Worm (Caenorhabditis elegans) whole organism, midembryonic: ENCODE measurements around the gene R01H2.2.

Experiments
- flt-1 ChIP-seq: fragments of 200-800 bp; sonication (Bioruptor generic); IDR thresholded peaks from 2 replicates; pipeline ENCODE4 v1.3.6; 2022; ENCODE audit warnings: missing genetic modification characterization, missing compliant biosample characterization
- tab-1 ChIP-seq: fragments of 200-800 bp; sonication (Bioruptor generic); IDR thresholded peaks from 2 replicates; pipeline ENCODE4 v1.3.6; 2022; ENCODE audit warnings: missing genetic modification characterization, missing compliant biosample characterization
- ztf-23 ChIP-seq: fragments of 200-800 bp; sonication (Bioruptor generic); IDR thresholded peaks from 2 replicates; pipeline ENCODE4 v1.3.6; 2022; ENCODE audit warnings: missing genetic modification reagents, missing genetic modification characterization, missing compliant biosample characterization

DNA sequence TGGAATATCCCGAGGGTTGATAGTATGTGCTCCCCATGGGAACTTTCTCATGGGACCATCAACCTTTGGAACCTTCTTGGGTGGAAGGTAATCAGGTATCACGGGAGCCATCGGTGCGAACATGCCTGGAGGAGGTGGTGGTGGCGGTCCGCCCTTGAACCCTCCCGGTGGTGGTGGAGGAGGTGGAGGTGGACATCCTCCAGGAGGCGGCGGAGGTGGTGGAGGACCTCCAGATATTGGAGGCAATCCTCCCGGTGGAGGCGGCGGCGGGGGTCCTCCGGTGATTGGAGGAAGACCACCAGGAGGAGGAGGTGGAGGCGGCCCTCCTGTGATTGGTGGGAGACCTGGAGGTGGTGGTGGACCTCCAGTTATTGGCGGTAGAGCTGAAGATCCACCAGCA is 30.5 kb upstream of the R01H2.2 start:
- TF ChIP-seq tab-1 (GFP tag; lab: Robert Waterston, UW) (no peak), ztf-23 (GFP tag; lab: Robert Waterston, UW) (no peak), flt-1 (GFP tag; lab: Robert Waterston, UW) (no peak; the same call in 1 of the 2 replicates)
